Fruit fly (Drosophila melanogaster) whole organism, embryonic: Measurements from ENCODE around the gene sob.

Source experiments
- CG12104 ChIP-seq: fragments of 200-800 bp; sonication (Bioruptor generic); optimal IDR thresholded peaks from 3 replicates; lab custom pipeline; 2016; ENCODE audit warnings: missing biosample characterization, missing genetic modification characterization
- CG12769 ChIP-seq: fragments of 200-800 bp; sonication (Bioruptor generic); optimal IDR thresholded peaks from 2 replicates; lab custom pipeline; 2019; ENCODE audit warnings: missing biosample characterization, mild to moderate bottlenecking, missing genetic modification characterization, moderate library complexity
- CG13424 ChIP-seq: fragments of 200-800 bp; sonication (Bioruptor generic); optimal IDR thresholded peaks from 2 replicates; lab custom pipeline; 2019; ENCODE audit warnings: missing biosample characterization, mild to moderate bottlenecking, missing genetic modification characterization, moderate library complexity
- ems ChIP-seq: fragments of 200-800 bp; sonication (Bioruptor generic); optimal IDR thresholded peaks from 3 replicates; lab custom pipeline; 2016; ENCODE audit warnings: missing biosample characterization, missing genetic modification characterization
- nerfin-1 ChIP-seq: fragments of 200-800 bp; sonication (Bioruptor generic); optimal IDR thresholded peaks from 3 replicates; lab custom pipeline; 2019; ENCODE audit warnings: missing biosample characterization, mild to moderate bottlenecking, missing genetic modification characterization, moderate library complexity
- toy ChIP-seq: fragments of 200-800 bp; sonication (Bioruptor generic); IDR thresholded peaks from 2 replicates; pipeline ENCODE4 v1.3.6; 2022; ENCODE audit warnings: missing biosample characterization, missing genetic modification characterization
- twi ChIP-seq: fragments of 200-800 bp; optimal IDR thresholded peaks from 2 replicates; lab custom pipeline; 2019; ENCODE audit warnings: missing biosample characterization, mild to moderate bottlenecking, missing genetic modification characterization, moderate library complexity
- usp ChIP-seq: fragments of >200 bp; optimal IDR thresholded peaks from 2 replicates; lab custom pipeline; 2017; ENCODE audit warnings: missing biosample characterization, missing genetic modification characterization

- TF ChIP-seq CG12104 (GFP tag; lab: Kevin White, UChicago) (peak; percentile 20), CG12769 (tag; lab: Kevin White, UChicago) (peak; percentile 58), twi (tag; lab: Kevin White, UChicago) (peak; percentile 13), CG13424 (tag; lab: Kevin White, UChicago) (peak; percentile 84), nerfin-1 (tag; lab: Kevin White, UChicago) (peak; percentile 70), toy (no peak), usp (no peak), ems (peak; percentile 30)
Measured at dm6 chr2L:3573172-3573755, 7.3 kb downstream of the sob start.
